Fruit fly (Drosophila melanogaster): ENCODE measurements around the gene CG34163.

The CG34163 gene

DNA sequence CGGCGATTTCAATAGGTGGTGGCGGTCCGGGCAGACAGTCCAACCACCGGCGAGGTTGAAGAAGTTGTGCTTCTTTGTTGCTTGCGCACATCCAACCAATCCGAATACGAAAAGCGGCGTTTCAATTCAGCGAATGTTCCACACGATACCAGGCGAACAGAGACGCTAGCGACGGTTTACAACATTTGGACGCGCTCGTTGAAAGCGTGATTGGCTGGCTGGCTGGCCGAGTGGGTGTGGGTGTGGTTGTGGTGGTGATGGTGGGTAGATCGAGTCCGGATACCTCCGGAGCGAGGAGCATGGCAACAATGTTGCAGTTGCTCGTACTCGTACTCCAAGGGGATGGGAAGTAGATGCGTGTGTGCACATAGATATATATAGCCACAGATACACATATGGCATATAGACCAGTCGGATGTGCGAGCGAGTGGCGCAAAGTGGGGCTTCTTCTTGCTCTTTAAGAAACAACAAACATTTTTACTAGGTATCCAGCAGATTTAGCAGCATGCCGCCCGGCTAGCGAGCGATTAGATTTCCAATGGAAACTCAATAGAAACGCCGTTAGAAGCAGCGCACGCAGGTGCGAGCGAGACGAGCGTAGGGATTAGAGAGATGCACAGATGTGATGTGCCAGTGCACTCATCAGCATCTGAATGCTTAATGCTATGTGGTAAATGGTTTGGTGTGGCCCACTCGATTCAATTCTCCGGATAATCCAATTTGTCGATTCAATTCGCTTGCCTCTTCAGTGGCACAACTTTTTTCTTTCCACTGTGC lies 22.2 kb downstream of the CG34163 start:
- no peak for TF ChIP-seq Vsx2 (GFP tag; optimal IDR thresholded peaks at IDR 0.05; ENCODE audit: partially characterized antibody)
- TF ChIP-seq h (GFP tag; optimal IDR thresholded peaks at IDR 0.05): peak; percentile 70
- peak in 1 of 2 experiments; percentile 22 for TF ChIP-seq foxo (GFP tag; optimal IDR thresholded peaks at IDR 0.05)
- TF ChIP-seq br (GFP tag; optimal IDR thresholded peaks at IDR 0.05): peak; percentile 39
- peak; percentile 4 for TF ChIP-seq Mio (GFP tag; optimal IDR thresholded peaks at IDR 0.05)
- TF ChIP-seq Jra (GFP tag; optimal IDR thresholded peaks at IDR 0.05): peak; percentile 51
- no peak for TF ChIP-seq tai (GFP tag; optimal IDR thresholded peaks at IDR 0.05)
- TF ChIP-seq Rel (GFP tag; optimal IDR thresholded peaks at IDR 0.05): no peak
- peak; percentile 81 for TF ChIP-seq Rel (tag; optimal IDR thresholded peaks at IDR 0.05)
- peak; percentile 49 for TF ChIP-seq Hnf4 (GFP tag; optimal IDR thresholded peaks at IDR 0.05)
- TF ChIP-seq Sp1 (GFP tag; optimal IDR thresholded peaks at IDR 0.05): peak; percentile 45
- TF ChIP-seq sage (GFP tag; optimal IDR thresholded peaks at IDR 0.05): no peak
- peak; percentile 12 for TF ChIP-seq psq (GFP tag; optimal IDR thresholded peaks at IDR 0.05)
- peak; percentile 17 for TF ChIP-seq fru (GFP tag; optimal IDR thresholded peaks at IDR 0.05)
- peak; percentile 13 for TF ChIP-seq HLH106 (tag; optimal IDR thresholded peaks at IDR 0.05)
- TF ChIP-seq usp (GFP tag; optimal IDR thresholded peaks at IDR 0.05): no peak
- peak; percentile 57 for TF ChIP-seq Hr83 (GFP tag; optimal IDR thresholded peaks at IDR 0.05; ENCODE audit: poor library complexity, severe bottlenecking)
- peak; percentile 61 to 69 for TF ChIP-seq dl (GFP tag; optimal IDR thresholded peaks at IDR 0.05; ENCODE audit: insufficient read depth in 1 of 2, partially characterized antibody in 2 of 2)

DNA sequence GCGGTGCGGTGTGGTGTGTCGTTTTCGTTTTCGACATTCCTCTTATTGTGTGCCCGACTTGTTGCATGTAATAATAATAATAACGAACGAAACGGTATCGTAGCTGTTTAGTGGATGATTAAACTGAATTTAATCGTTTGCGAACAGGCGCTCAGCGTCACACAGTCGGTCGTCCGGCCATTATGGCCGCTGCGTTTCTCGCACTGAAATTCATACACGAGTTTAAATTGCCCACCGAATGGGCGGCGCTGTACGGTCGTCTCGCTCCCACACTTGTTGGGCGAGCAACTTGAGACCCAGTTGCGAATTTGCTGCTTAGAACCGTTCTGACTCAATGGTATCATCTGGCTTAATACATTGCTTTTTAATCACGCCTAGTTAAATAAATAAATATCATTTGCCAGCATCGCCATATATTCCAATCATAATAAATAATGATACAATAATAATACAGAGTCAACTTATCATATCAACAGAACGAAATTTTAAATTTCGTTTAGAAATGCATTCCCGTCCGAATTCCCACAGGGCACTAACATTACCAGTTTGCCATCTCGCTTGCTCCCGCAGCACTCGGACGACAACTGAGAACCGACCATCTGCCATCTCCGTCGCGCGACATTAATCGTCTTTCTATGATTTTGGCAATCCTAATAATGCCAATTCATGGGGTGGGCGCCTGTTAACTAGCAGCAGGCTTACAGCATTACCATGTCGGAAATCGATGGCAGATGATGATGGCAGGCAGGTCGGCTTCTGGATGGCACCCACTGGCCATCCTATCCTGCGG lies 23.0 kb downstream of the CG34163 start:
- peak; percentile 91 for TF ChIP-seq woc (GFP tag; optimal IDR thresholded peaks at IDR 0.05)
- peak; percentile 77 for TF ChIP-seq Jra (GFP tag; optimal IDR thresholded peaks at IDR 0.05)
- peak; percentile 86 for TF ChIP-seq rgr (GFP tag; optimal IDR thresholded peaks at IDR 0.05)
- TF ChIP-seq sv (GFP tag; optimal IDR thresholded peaks at IDR 0.05): peak; percentile 84
- TF ChIP-seq h (GFP tag; optimal IDR thresholded peaks at IDR 0.05): peak; percentile 92
- TF ChIP-seq CrebA (GFP tag; optimal IDR thresholded peaks at IDR 0.05; ENCODE audit: borderline replicate concordance): no peak
- peak; percentile 96 for TF ChIP-seq Sp1 (GFP tag; optimal IDR thresholded peaks at IDR 0.05)
- peak in 1 of 2 experiments; percentile 92 for TF ChIP-seq foxo (GFP tag; optimal IDR thresholded peaks at IDR 0.05)
- TF ChIP-seq pan (optimal IDR thresholded peaks at IDR 0.05): no peak
- no peak for TF ChIP-seq Myc (optimal IDR thresholded peaks at IDR 0.05)
- TF ChIP-seq Hr83 (GFP tag; optimal IDR thresholded peaks at IDR 0.05; ENCODE audit: poor library complexity, severe bottlenecking): peak; percentile 2
- TF ChIP-seq sage (GFP tag; optimal IDR thresholded peaks at IDR 0.05): peak; percentile 84
- peak; percentile 46 to 78 for TF ChIP-seq dl (GFP tag; optimal IDR thresholded peaks at IDR 0.05; ENCODE audit: insufficient read depth in 1 of 2, partially characterized antibody in 2 of 2)
- no peak for TF ChIP-seq Abd-B (GFP tag; optimal IDR thresholded peaks at IDR 0.05)
- TF ChIP-seq OdsH (GFP tag; optimal IDR thresholded peaks at IDR 0.05): peak; percentile 91
- peak; percentile 95 for TF ChIP-seq CG9705 (GFP tag; optimal IDR thresholded peaks at IDR 0.05)
- TF ChIP-seq HLH106 (tag; optimal IDR thresholded peaks at IDR 0.05): peak; percentile 97
- peak; percentile 91 for TF ChIP-seq fru (GFP tag; optimal IDR thresholded peaks at IDR 0.05)
- TF ChIP-seq Mio (GFP tag; optimal IDR thresholded peaks at IDR 0.05): peak; percentile 32
- peak; percentile 4 for TF ChIP-seq dsf (GFP tag; optimal IDR thresholded peaks at IDR 0.05; ENCODE audit: borderline replicate concordance)
- TF ChIP-seq Dfd (GFP tag; optimal IDR thresholded peaks at IDR 0.05): no peak
- peak; percentile 92 for TF ChIP-seq ey (GFP tag; optimal IDR thresholded peaks at IDR 0.05)
- TF ChIP-seq Dif (GFP tag; optimal IDR thresholded peaks at IDR 0.05; ENCODE audit: partially characterized antibody): no peak
- no peak for TF ChIP-seq tai (GFP tag; optimal IDR thresholded peaks at IDR 0.05)
- peak; percentile 91 for TF ChIP-seq dmrt93B (GFP tag; optimal IDR thresholded peaks at IDR 0.05)
- no peak for TF ChIP-seq jim (GFP tag; optimal IDR thresholded peaks at IDR 0.05)
- peak; percentile 76 for TF ChIP-seq psq (GFP tag; optimal IDR thresholded peaks at IDR 0.05)
- TF ChIP-seq CG32264 (GFP tag; optimal IDR thresholded peaks at IDR 0.05): peak; percentile 56
- TF ChIP-seq GATAd (GFP tag; optimal IDR thresholded peaks at IDR 0.05): no peak
- TF ChIP-seq Hnf4 (GFP tag; optimal IDR thresholded peaks at IDR 0.05): peak; percentile 75
- TF ChIP-seq br (GFP tag; optimal IDR thresholded peaks at IDR 0.05): peak; percentile 92
- no peak for TF ChIP-seq Rel (GFP tag; optimal IDR thresholded peaks at IDR 0.05)
- peak; percentile 69 for TF ChIP-seq Rel (tag; optimal IDR thresholded peaks at IDR 0.05)
- no peak for TF ChIP-seq lola (GFP tag; optimal IDR thresholded peaks at IDR 0.05)
- TF ChIP-seq Hr78 (GFP tag; optimal IDR thresholded peaks at IDR 0.05): no peak
- no peak for TF ChIP-seq N (GFP tag; optimal IDR thresholded peaks at IDR 0.05)
- TF ChIP-seq Vsx2 (GFP tag; optimal IDR thresholded peaks at IDR 0.05; ENCODE audit: partially characterized antibody): no peak
- no peak for TF ChIP-seq brk (GFP tag; optimal IDR thresholded peaks at IDR 0.05)
- TF ChIP-seq usp (GFP tag; optimal IDR thresholded peaks at IDR 0.05): no peak
